Fruit fly (Drosophila melanogaster) whole organism, prepupa: Measurements from ENCODE around the gene Art4.

ENCODE experiments used
- CG10631 ChIP-seq: fragments of 200-800 bp; sonication (Bioruptor generic); optimal IDR thresholded peaks from 2 replicates; lab custom pipeline; 2016; ENCODE audit warnings: missing biosample characterization, missing genetic modification characterization
- CG11294 ChIP-seq: fragments of 200-800 bp; sonication (Bioruptor generic); IDR thresholded peaks from 2 replicates; pipeline ENCODE4 v1.3.6; 2022; ENCODE audit warnings: missing biosample characterization, missing genetic modification characterization
- CG11762 ChIP-seq: fragments of 200-800 bp; sonication (Bioruptor generic); optimal IDR thresholded peaks from 3 replicates; lab custom pipeline; 2016; ENCODE audit warnings: missing biosample characterization, missing genetic modification characterization; ENCODE audit not compliant: insufficient read depth
- CG15336 ChIP-seq: fragments of 200-800 bp; sonication (Bioruptor generic); IDR thresholded peaks from 2 replicates; pipeline ENCODE4 v1.3.6; 2022; ENCODE audit warnings: missing biosample characterization, missing genetic modification characterization
- CG1621 ChIP-seq: fragments of 200-800 bp; sonication (Bioruptor generic); optimal IDR thresholded peaks from 3 replicates; lab custom pipeline; 2018; ENCODE audit warnings: missing biosample characterization, mild to moderate bottlenecking, missing genetic modification characterization
- CG16779 ChIP-seq: fragments of 200-800 bp; sonication (Bioruptor generic); optimal IDR thresholded peaks from 3 replicates; lab custom pipeline; 2017; ENCODE audit warnings: missing biosample characterization, mild to moderate bottlenecking, missing genetic modification characterization
- CG3032 ChIP-seq: fragments of 200-800 bp; optimal IDR thresholded peaks from 2 replicates; lab custom pipeline; 2019; ENCODE audit warnings: missing biosample characterization, mild to moderate bottlenecking, missing genetic modification characterization, moderate library complexity
- CG32006 ChIP-seq: fragments of 200-800 bp; sonication (Bioruptor generic); optimal IDR thresholded peaks from 3 replicates; lab custom pipeline; 2017; ENCODE audit warnings: missing biosample characterization, mild to moderate bottlenecking, missing genetic modification characterization
- CG6276 ChIP-seq: fragments of 200-800 bp; sonication (Bioruptor generic); optimal IDR thresholded peaks from 2 replicates; lab custom pipeline; 2017; ENCODE audit warnings: missing biosample characterization, mild to moderate bottlenecking, missing genetic modification characterization
- CG6792 ChIP-seq: fragments of 200-800 bp; sonication (Bioruptor generic); optimal IDR thresholded peaks from 3 replicates; lab custom pipeline; 2016; ENCODE audit warnings: missing biosample characterization, missing genetic modification characterization
- CG6808 ChIP-seq: fragments of 200-800 bp; sonication (Bioruptor generic); optimal IDR thresholded peaks from 3 replicates; lab custom pipeline; 2017; ENCODE audit warnings: missing biosample characterization, missing genetic modification characterization, mild to moderate bottlenecking, moderate library complexity, missing genetic modification reagents
- CG9139 ChIP-seq: fragments of 200-800 bp; sonication (Bioruptor generic); optimal IDR thresholded peaks from 3 replicates; lab custom pipeline; 2017; ENCODE audit warnings: missing biosample characterization, mild to moderate bottlenecking, missing genetic modification characterization
- Eip75B ChIP-seq: fragments of 200-800 bp; sonication (Bioruptor generic); optimal IDR thresholded peaks from 3 replicates; lab custom pipeline; 2016; ENCODE audit warnings: missing biosample characterization, missing genetic modification characterization
- Eip78C ChIP-seq: fragments of 200-800 bp; sonication (Bioruptor generic); peaks from one replicate; lab custom pipeline; 2016; ENCODE audit warnings: missing biosample characterization, missing genetic modification characterization
- Eip93F ChIP-seq: fragments of 200-800 bp; sonication (Bioruptor generic); optimal IDR thresholded peaks from 2 replicates; lab custom pipeline; 2016; ENCODE audit warnings: missing biosample characterization, mild to moderate bottlenecking, missing genetic modification characterization
- Ets21C ChIP-seq: fragments of 200-800 bp; sonication (Bioruptor generic); optimal IDR thresholded peaks from 3 replicates; lab custom pipeline; 2016; ENCODE audit warnings: missing biosample characterization, missing genetic modification characterization
- Ets96B ChIP-seq: fragments of 200-800 bp; optimal IDR thresholded peaks from 2 replicates; lab custom pipeline; 2019; ENCODE audit warnings: missing biosample characterization, mild to moderate bottlenecking, missing genetic modification characterization, moderate library complexity
- Hr38 ChIP-seq: sonication (Bioruptor generic); optimal IDR thresholded peaks from 2 replicates; lab custom pipeline; 2016; ENCODE audit warnings: missing biosample characterization, missing genetic modification characterization
- Hr39 ChIP-seq: fragments of 200-800 bp; sonication (Bioruptor generic); optimal IDR thresholded peaks from 2 replicates; lab custom pipeline; 2016; ENCODE audit warnings: missing biosample characterization, missing genetic modification characterization
- Hr4 ChIP-seq: fragments of 200-800 bp; sonication (Bioruptor generic); optimal IDR thresholded peaks from 3 replicates; lab custom pipeline; 2016; ENCODE audit warnings: missing biosample characterization, missing genetic modification characterization
- OdsH ChIP-seq: fragments of 200-800 bp; sonication (Bioruptor generic); optimal IDR thresholded peaks from 3 replicates; lab custom pipeline; 2016; ENCODE audit warnings: missing biosample characterization, missing genetic modification characterization
- Smox ChIP-seq: fragments of 200-800 bp; sonication (Bioruptor generic); optimal IDR thresholded peaks from 3 replicates; lab custom pipeline; 2016; ENCODE audit warnings: missing biosample characterization, missing genetic modification characterization
- Sox14 ChIP-seq: fragments of 200-800 bp; sonication (Bioruptor generic); optimal IDR thresholded peaks from 3 replicates; lab custom pipeline; 2016; ENCODE audit warnings: missing biosample characterization, missing genetic modification characterization
- achi ChIP-seq: fragments of 200-800 bp; sonication (Bioruptor generic); optimal IDR thresholded peaks from 3 replicates; lab custom pipeline; 2016; ENCODE audit warnings: missing biosample characterization, missing genetic modification characterization
- acj6 ChIP-seq: fragments of 200-800 bp; sonication (Bioruptor generic); optimal IDR thresholded peaks from 3 replicates; lab custom pipeline; 2016; ENCODE audit warnings: missing biosample characterization, missing genetic modification characterization
- cyc ChIP-seq: fragments of 200-800 bp; sonication (Bioruptor generic); optimal IDR thresholded peaks from 3 replicates; lab custom pipeline; 2016; ENCODE audit warnings: missing biosample characterization, missing genetic modification characterization
- dac ChIP-seq: fragments of 200-800 bp; sonication (Bioruptor generic); optimal IDR thresholded peaks from 2 replicates; lab custom pipeline; 2017; ENCODE audit warnings: missing biosample characterization, mild to moderate bottlenecking, missing genetic modification characterization
- dsx ChIP-seq: fragments of 200-800 bp; optimal IDR thresholded peaks from 3 replicates; lab custom pipeline; 2019; ENCODE audit warnings: missing biosample characterization, mild to moderate bottlenecking, missing genetic modification characterization, moderate library complexity; ENCODE audit not compliant: poor library complexity, severe bottlenecking
- eg ChIP-seq: fragments of 200-800 bp; sonication (Bioruptor generic); IDR thresholded peaks from 3 replicates; pipeline ENCODE4 v1.3.6; 2022; ENCODE audit warnings: missing biosample characterization, missing genetic modification characterization
- esn ChIP-seq: fragments of 200-800 bp; sonication (Bioruptor generic); optimal IDR thresholded peaks from 2 replicates; lab custom pipeline; 2016; ENCODE audit warnings: missing biosample characterization, mild to moderate bottlenecking, missing genetic modification characterization, moderate library complexity
- fd59A ChIP-seq: fragments of 200-800 bp; sonication (Bioruptor generic); optimal IDR thresholded peaks from 2 replicates; lab custom pipeline; 2017; ENCODE audit warnings: missing biosample characterization, mild to moderate bottlenecking, missing genetic modification characterization, missing genetic modification reagents
- fd85E ChIP-seq: fragments of 200-800 bp; sonication (Bioruptor generic); optimal IDR thresholded peaks from 3 replicates; lab custom pipeline; 2016; ENCODE audit warnings: missing biosample characterization, missing genetic modification characterization
- fkh ChIP-seq: fragments of 200-800 bp; sonication (Bioruptor generic); optimal IDR thresholded peaks from 3 replicates; lab custom pipeline; 2017; ENCODE audit warnings: missing biosample characterization, mild to moderate bottlenecking, missing genetic modification characterization, moderate library complexity
- lz ChIP-seq: fragments of 200-800 bp; sonication (Bioruptor generic); optimal IDR thresholded peaks from 3 replicates; lab custom pipeline; 2016; ENCODE audit warnings: missing biosample characterization, missing genetic modification characterization
- pdm3 ChIP-seq: fragments of 200-800 bp; sonication (Bioruptor generic); optimal IDR thresholded peaks from 3 replicates; lab custom pipeline; 2016; ENCODE audit warnings: missing biosample characterization, missing genetic modification characterization
- salr ChIP-seq, 2 experiments: fragments of 200-800 bp; sonication (Bioruptor generic); optimal IDR thresholded peaks; 3 replicates each; lab custom pipeline; 2016 to 2018; ENCODE audit warnings: missing biosample characterization in 2 of 2, missing genetic modification characterization in 2 of 2, mild to moderate bottlenecking in 1 of 2
- spab ChIP-seq: fragments of 200-800 bp; sonication (Bioruptor generic); optimal IDR thresholded peaks from 2 replicates; lab custom pipeline; 2017; ENCODE audit warnings: missing biosample characterization, mild to moderate bottlenecking, missing genetic modification characterization, missing genetic modification reagents
- ss ChIP-seq, 2 experiments: fragments of 200-800 bp; sonication (Bioruptor generic); optimal IDR thresholded peaks; 2 replicates in 1 of 2; 3 replicates in 1 of 2; lab custom pipeline; 2017 to 2018; ENCODE audit warnings: mild to moderate bottlenecking in 2 of 2, missing biosample characterization in 2 of 2, missing genetic modification characterization in 2 of 2, moderate library complexity in 1 of 2
- svp ChIP-seq: fragments of 200-800 bp; sonication (Bioruptor generic); peaks from one replicate; lab custom pipeline; 2016; ENCODE audit warnings: missing biosample characterization, missing genetic modification characterization
- topi ChIP-seq: fragments of 200-800 bp; sonication (Bioruptor generic); optimal IDR thresholded peaks from 3 replicates; lab custom pipeline; 2016; ENCODE audit warnings: missing biosample characterization, missing genetic modification characterization
- vri ChIP-seq: fragments of 200-800 bp; sonication (Bioruptor generic); optimal IDR thresholded peaks from 3 replicates; lab custom pipeline; 2016; ENCODE audit warnings: missing biosample characterization, mild to moderate bottlenecking, missing genetic modification characterization

The Art4 gene

dm6 chr3R:10032951-10033720, 47.3 kb upstream of the Art4 start:
- TF ChIP-seq fd59A (no peak), Eip78C (peak; percentile 51), CG15336 (GFP tag; lab: Robert Waterston, UW) (0 out of 2 replicates have a peak, but pooled peaks have one; percentile 20), Hr4 (GFP tag; lab: Kevin White, UChicago) (peak; percentile 16), CG10631 (GFP tag; lab: Kevin White, UChicago) (no peak), Ets96B (no peak), acj6 (GFP tag; lab: Kevin White, UChicago) (no peak), CG32006 (peak; percentile 44), esn (GFP tag; lab: Kevin White, UChicago) (no peak), svp (GFP tag; lab: Kevin White, UChicago) (peak; percentile 60), CG6276 (GFP tag; lab: Kevin White, UChicago) (peak; percentile 4)

- TF ChIP-seq Hr38: no peak
- TF ChIP-seq cyc: no peak
- TF ChIP-seq CG10631 (GFP tag; lab: Kevin White, UChicago): no peak
- TF ChIP-seq lz (GFP tag; lab: Kevin White, UChicago): no peak
- TF ChIP-seq CG3032 (tag; lab: Kevin White, UChicago): no peak
- no peak for TF ChIP-seq Eip93F (GFP tag; lab: Kevin White, UChicago)
- TF ChIP-seq CG6808 (GFP tag; lab: Kevin White, UChicago): no peak
- TF ChIP-seq CG6792 (GFP tag; lab: Kevin White, UChicago): no peak
- TF ChIP-seq Hr4 (GFP tag; lab: Kevin White, UChicago): no peak
- no peak for TF ChIP-seq CG11294 (GFP tag; lab: Robert Waterston, UW)
- TF ChIP-seq Eip78C: no peak
- TF ChIP-seq CG1621 (tag; lab: Kevin White, UChicago): no peak
- TF ChIP-seq fkh (GFP tag; lab: Kevin White, UChicago): no peak
- no peak for TF ChIP-seq Smox
- TF ChIP-seq OdsH: no peak
- TF ChIP-seq Sox14 (GFP tag; lab: Kevin White, UChicago): no peak
- TF ChIP-seq CG16779 (tag; lab: Kevin White, UChicago): no peak
- no peak for TF ChIP-seq vri (GFP tag; lab: Kevin White, UChicago)
- no peak for TF ChIP-seq svp (GFP tag; lab: Kevin White, UChicago)
- TF ChIP-seq eg (GFP tag; lab: Robert Waterston, UW): no peak
Observed at dm6 chr3R:10031480-10031879, 45.6 kb upstream of the Art4 start.

- TF ChIP-seq vri (GFP tag; lab: Kevin White, UChicago) (no peak), Hr4 (GFP tag; lab: Kevin White, UChicago) (peak; percentile 54), OdsH (peak; percentile 8), dac (GFP tag; lab: Kevin White, UChicago) (peak; percentile 33), spab (no peak), Ets21C (no peak), ss (GFP tag; optimal IDR thresholded peaks at IDR 0.05; lab: Kevin White, UChicago) (no peak), pdm3 (GFP tag; lab: Kevin White, UChicago) (no peak), Eip75B (no peak), Hr39 (GFP tag; lab: Kevin White, UChicago) (no peak), CG32006 (peak; percentile 59), CG15336 (GFP tag; lab: Robert Waterston, UW) (peak; percentile 68), acj6 (GFP tag; lab: Kevin White, UChicago) (no peak), eg (GFP tag; lab: Robert Waterston, UW) (peak; percentile 42; the same call in 1 of the 3 replicates), fd85E (GFP tag; lab: Kevin White, UChicago) (no peak), dsx (GFP tag; lab: Kevin White, UChicago) (no peak), CG9139 (GFP tag; lab: Kevin White, UChicago) (no peak), esn (GFP tag; lab: Kevin White, UChicago) (no peak), CG11762 (GFP tag; lab: Kevin White, UChicago) (no peak), achi (GFP tag; lab: Kevin White, UChicago) (no peak), topi (GFP tag; lab: Kevin White, UChicago) (no peak), Eip78C (peak; percentile 23), Hr38 (no peak), Ets96B (no peak), cyc (no peak), salr (GFP tag; optimal IDR thresholded peaks at IDR 0.05; lab: Kevin White, UChicago) (no peak), CG6276 (GFP tag; lab: Kevin White, UChicago) (peak; percentile 59)
- TF ChIP-seq, all 60 proteins: peak for 8
Observed at dm6 chr3R:10028378-10028777, 42.5 kb upstream of the Art4 start.
